Worm (Caenorhabditis elegans) whole organism, L4 larva: ENCODE data around the gene C26B2.7.

Source experiments
- D1046.2 ChIP-seq: fragments of 200-800 bp; sonication (Bioruptor generic); IDR thresholded peaks from 2 replicates; pipeline ENCODE4 v1.3.6; 2022; ENCODE audit warnings: missing genetic modification characterization, missing compliant biosample characterization
- F26F4.8 ChIP-seq: fragments of 200-800 bp; sonication (Bioruptor generic); conservative IDR thresholded peaks from 2 replicates; pipeline ENCODE4 v1.3.6; 2022; ENCODE audit warnings: missing genetic modification characterization, missing compliant biosample characterization
- F37D6.2 ChIP-seq: sonication (generic microtip); optimal IDR thresholded peaks from 2 replicates; lab custom pipeline; 2016; ENCODE audit warnings: mild to moderate bottlenecking, missing genetic modification characterization, missing compliant biosample characterization
- R02D3.7 ChIP-seq: fragments of 150-350 bp; sonication (generic microtip); optimal IDR thresholded peaks from 3 replicates; lab custom pipeline; 2014; ENCODE audit warnings: missing biosample characterization, missing genetic modification characterization
- T20F7.1 ChIP-seq: fragments of 200-800 bp; sonication (Bioruptor generic); optimal IDR thresholded peaks from 2 replicates; lab custom pipeline; 2018; ENCODE audit warnings: mild to moderate bottlenecking, missing genetic modification characterization, missing compliant biosample characterization
- ZK337.2 ChIP-seq: fragments of 200-800 bp; sonication (Bioruptor generic); IDR thresholded peaks from 2 replicates; pipeline ENCODE4 v1.3.6; 2022; ENCODE audit warnings: missing genetic modification reagents, missing genetic modification characterization, missing compliant biosample characterization
- aha-1 ChIP-seq: fragments of 150-350 bp; peaks from one replicate; lab custom pipeline; 2014; ENCODE audit warnings: missing biosample characterization, missing genetic modification characterization
- ama-1 ChIP-seq: fragments of 150-350 bp; optimal IDR thresholded peaks from 2 replicates; lab custom pipeline; 2014; ENCODE audit warnings: inconsistent platforms, mixed read lengths
- ceh-20 ChIP-seq: fragments of 200-800 bp; sonication (Bioruptor generic); IDR thresholded peaks from 2 replicates; pipeline ENCODE4 v1.3.6; 2022; ENCODE audit warnings: missing genetic modification reagents, missing genetic modification characterization, missing compliant biosample characterization
- ceh-44 ChIP-seq: fragments of 200-800 bp; sonication (Bioruptor generic); IDR thresholded peaks from 2 replicates; pipeline ENCODE4 v1.3.6; 2022; ENCODE audit warnings: missing genetic modification reagents, missing genetic modification characterization, missing compliant biosample characterization
- ceh-82 ChIP-seq: sonication (generic microtip); optimal IDR thresholded peaks from 2 replicates; lab custom pipeline; 2017; ENCODE audit warnings: missing biosample characterization, missing genetic modification characterization
- cey-2 ChIP-seq: sonication (generic microtip); optimal IDR thresholded peaks from 3 replicates; lab custom pipeline; 2017; ENCODE audit warnings: missing genetic modification characterization, mild to moderate bottlenecking, missing compliant biosample characterization, antibody characterized with exemption, borderline replicate concordance; ENCODE audit not compliant: insufficient read depth
- daf-12 ChIP-seq: fragments of 150-350 bp; optimal IDR thresholded peaks from 2 replicates; lab custom pipeline; 2014; ENCODE audit warnings: missing biosample characterization, missing genetic modification reagents, missing genetic modification characterization
- dmd-6 ChIP-seq: fragments of 200-800 bp; sonication (Bioruptor generic); IDR thresholded peaks from 2 replicates; pipeline ENCODE4 v1.3.6; 2022; ENCODE audit warnings: missing genetic modification reagents, missing genetic modification characterization, missing compliant biosample characterization
- dmd-9 ChIP-seq: fragments of 200-800 bp; sonication (Bioruptor generic); IDR thresholded peaks from 2 replicates; pipeline ENCODE4 v1.3.6; 2022; ENCODE audit warnings: missing genetic modification reagents, missing genetic modification characterization, missing compliant biosample characterization
- dpl-1 ChIP-seq: fragments of 150-350 bp; optimal IDR thresholded peaks from 2 replicates; lab custom pipeline; 2014; ENCODE audit warnings: missing biosample characterization, missing genetic modification reagents, missing genetic modification characterization
- duxl-1 ChIP-seq: sonication (generic microtip); optimal IDR thresholded peaks from 2 replicates; lab custom pipeline; 2016; ENCODE audit warnings: mild to moderate bottlenecking, missing genetic modification characterization, moderate library complexity, missing compliant biosample characterization; ENCODE audit not compliant: poor library complexity
- dve-1 ChIP-seq: sonication (generic microtip); optimal IDR thresholded peaks from 2 replicates; lab custom pipeline; 2017; ENCODE audit warnings: antibody characterized with exemption, mild to moderate bottlenecking, missing genetic modification characterization, missing compliant biosample characterization; ENCODE audit not compliant: insufficient read depth
- egl-27 ChIP-seq: sonication (generic microtip); optimal IDR thresholded peaks from 3 replicates; lab custom pipeline; 2017; ENCODE audit warnings: missing biosample characterization, missing genetic modification reagents, missing genetic modification characterization
- hlh-11 ChIP-seq: fragments of 200-800 bp; sonication (Bioruptor generic); optimal IDR thresholded peaks from 2 replicates; lab custom pipeline; 2018; ENCODE audit warnings: mild to moderate bottlenecking, missing genetic modification characterization, missing compliant biosample characterization
- lin-39 ChIP-seq: fragments of 150-350 bp; optimal IDR thresholded peaks from 2 replicates; lab custom pipeline; 2014; ENCODE audit warnings: missing biosample characterization, missing genetic modification reagents, missing genetic modification characterization
- lir-3 ChIP-seq: sonication (generic microtip); optimal IDR thresholded peaks from 2 replicates; lab custom pipeline; 2016; ENCODE audit warnings: mild to moderate bottlenecking, missing genetic modification characterization, missing compliant biosample characterization
- lsy-2 ChIP-seq, 2 experiments: fragments of 150-350 bp in 1 of 2; sonication (generic microtip) in 1 of 2; optimal IDR thresholded peaks; 2 replicates each; lab custom pipeline; 2014 to 2017; ENCODE audit warnings: missing biosample characterization in 2 of 2, missing genetic modification characterization in 2 of 2
- mdl-1 ChIP-seq, 2 experiments: fragments of 150-350 bp in 1 of 2; sonication (generic microtip) in 1 of 2; optimal IDR thresholded peaks; 2 replicates each; lab custom pipeline; 2014 to 2017; ENCODE audit warnings: missing biosample characterization in 2 of 2, missing genetic modification characterization in 2 of 2
- mdt-29 ChIP-seq: fragments of 200-800 bp; sonication (Bioruptor generic); IDR thresholded peaks from 2 replicates; pipeline ENCODE4 v1.3.6; 2022; ENCODE audit warnings: missing genetic modification reagents, missing genetic modification characterization, missing compliant biosample characterization
- mxl-2 ChIP-seq: fragments of 200-800 bp; sonication (Bioruptor generic); conservative IDR thresholded peaks from 2 replicates; pipeline ENCODE4 v1.3.6; 2022; ENCODE audit warnings: missing genetic modification reagents, missing genetic modification characterization, missing compliant biosample characterization
- mxl-3 ChIP-seq: fragments of 200-800 bp; sonication (Bioruptor generic); optimal IDR thresholded peaks from 2 replicates; lab custom pipeline; 2018; ENCODE audit warnings: mild to moderate bottlenecking, missing genetic modification characterization, missing compliant biosample characterization
- nhr-10 ChIP-seq: fragments of 150-350 bp; optimal IDR thresholded peaks from 2 replicates; lab custom pipeline; 2014; ENCODE audit warnings: missing biosample characterization, missing genetic modification characterization
- nhr-102 ChIP-seq: sonication (generic microtip); optimal IDR thresholded peaks from 2 replicates; lab custom pipeline; 2016; ENCODE audit warnings: mild to moderate bottlenecking, missing genetic modification characterization, moderate library complexity, missing compliant biosample characterization
- nhr-28 ChIP-seq: fragments of 150-350 bp; optimal IDR thresholded peaks from 2 replicates; lab custom pipeline; 2014; ENCODE audit warnings: missing biosample characterization, missing genetic modification characterization
- nhr-42 ChIP-seq: fragments of 200-800 bp; sonication (Bioruptor generic); IDR thresholded peaks from 2 replicates; pipeline ENCODE4 v1.3.6; 2022; ENCODE audit warnings: missing genetic modification characterization, missing compliant biosample characterization
- nhr-6 ChIP-seq: fragments of 150-350 bp; optimal IDR thresholded peaks from 2 replicates; lab custom pipeline; 2014; ENCODE audit warnings: missing biosample characterization, missing genetic modification characterization
- nhr-76 ChIP-seq: fragments of 150-350 bp; optimal IDR thresholded peaks from 2 replicates; lab custom pipeline; 2014; ENCODE audit warnings: missing biosample characterization, missing genetic modification characterization
- php-3 ChIP-seq: fragments of 200-800 bp; sonication (Bioruptor generic); IDR thresholded peaks from 2 replicates; pipeline ENCODE4 v1.3.6; 2022; ENCODE audit warnings: missing genetic modification reagents, missing genetic modification characterization, missing compliant biosample characterization
- pqm-1 ChIP-seq: sonication (generic microtip); optimal IDR thresholded peaks from 2 replicates; lab custom pipeline; 2017; ENCODE audit warnings: missing biosample characterization, missing genetic modification characterization
- sdz-12 ChIP-seq: fragments of 200-800 bp; sonication (Bioruptor generic); optimal IDR thresholded peaks from 2 replicates; lab custom pipeline; 2018; ENCODE audit warnings: mild to moderate bottlenecking, missing genetic modification characterization, missing compliant biosample characterization
- set-16 ChIP-seq: fragments of 200-800 bp; sonication (Bioruptor generic); IDR thresholded peaks from 2 replicates; pipeline ENCODE4 v1.3.6; 2022; ENCODE audit warnings: missing genetic modification reagents, missing genetic modification characterization, missing compliant biosample characterization
- skn-1 ChIP-seq: fragments of 150-350 bp; optimal IDR thresholded peaks from 2 replicates; lab custom pipeline; 2014; ENCODE audit warnings: missing biosample characterization, missing genetic modification characterization
- snpc-1.2 ChIP-seq: fragments of 200-800 bp; sonication (Bioruptor generic); IDR thresholded peaks from 2 replicates; pipeline ENCODE4 v1.3.6; 2022; ENCODE audit warnings: missing genetic modification reagents, missing genetic modification characterization, missing compliant biosample characterization
- tag-97 ChIP-seq: fragments of 200-800 bp; sonication (Bioruptor generic); IDR thresholded peaks from 2 replicates; pipeline ENCODE4 v1.3.6; 2022; ENCODE audit warnings: missing genetic modification characterization, missing compliant biosample characterization
- tra-1 ChIP-seq: fragments of 200-800 bp; sonication (Bioruptor generic); IDR thresholded peaks from 2 replicates; pipeline ENCODE4 v1.3.6; 2022; ENCODE audit warnings: missing genetic modification reagents, missing genetic modification characterization, missing compliant biosample characterization
- unc-62 ChIP-seq, 3 experiments: fragments of 150-350 bp in 1 of 3; sonication (generic microtip); optimal IDR thresholded peaks in 2 of 3; peaks in 1 of 3; 1 replicate in 1 of 3; 2 replicates in 2 of 3; lab custom pipeline; 2014 to 2017; ENCODE audit warnings: missing biosample characterization in 3 of 3, missing genetic modification characterization in 3 of 3, missing genetic modification reagents in 3 of 3, missing genotype in 1 of 3
- zfp-2 ChIP-seq: sonication (generic microtip); optimal IDR thresholded peaks from 2 replicates; lab custom pipeline; 2016; ENCODE audit warnings: mild to moderate bottlenecking, missing genetic modification characterization, missing compliant biosample characterization
- zip-11 ChIP-seq: fragments of 200-800 bp; sonication (Bioruptor generic); IDR thresholded peaks from 2 replicates; pipeline ENCODE4 v1.3.6; 2022; ENCODE audit warnings: missing genetic modification characterization, missing compliant biosample characterization
- zip-2 ChIP-seq: fragments of 150-350 bp; optimal IDR thresholded peaks from 2 replicates; lab custom pipeline; 2014; ENCODE audit warnings: missing biosample characterization, missing genetic modification characterization

Gene C26B2.7

DNA sequence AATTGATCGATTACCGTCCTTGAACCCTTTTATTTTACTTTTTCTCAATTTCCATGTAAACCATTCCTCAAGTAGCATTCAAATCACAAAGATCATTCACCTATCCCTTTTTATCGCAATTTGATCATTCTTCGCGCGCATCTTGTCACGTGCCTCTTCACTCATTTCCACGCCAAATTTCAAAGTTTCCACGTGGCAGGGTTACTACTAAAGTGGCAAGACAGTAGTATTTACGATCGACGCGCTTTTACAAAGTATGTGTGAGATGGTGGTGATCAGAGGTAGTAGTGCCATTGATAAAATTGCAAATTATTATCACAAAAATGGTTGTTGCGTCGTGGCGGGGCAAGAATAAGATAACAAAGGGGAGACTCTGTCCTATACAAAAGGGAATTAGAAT is 12.3 kb downstream of the C26B2.7 start (continued):
- TF ChIP-seq tag-97 (GFP tag; lab: Robert Waterston, UW) (no peak), snpc-1.2 (GFP tag; lab: Robert Waterston, UW) (no peak), ceh-20 (GFP tag; lab: Robert Waterston, UW) (peak; percentile 37), tra-1 (GFP tag; lab: Robert Waterston, UW) (peak; percentile 67), cey-2 (peak; percentile 72), zip-11 (GFP tag; lab: Robert Waterston, UW) (no peak), mxl-2 (no peak), set-16 (GFP tag; lab: Robert Waterston, UW) (no peak), skn-1 (no peak), egl-27 (tag; lab: Kevin White, UChicago) (no peak)

ce11 chrIV:8029413-8029812 is 13.3 kb downstream of the C26B2.7 start, which contains the start of gene nhr-31:
Gene nhr-31, minus strand, starts transcription at chrIV:8029513.
- TF ChIP-seq zfp-2 (no peak), pqm-1 (tag; lab: Kevin White, UChicago) (no peak), unc-62 (GFP tag; optimal IDR thresholded peaks at IDR 0.05 in 1 of 2; lab: Kevin White, UChicago) (no peak), unc-62 (tag; optimal IDR thresholded peaks at IDR 0.05; lab: Kevin White, UChicago) (no peak), ceh-20 (GFP tag; lab: Robert Waterston, UW) (no peak), lsy-2 (tag; optimal IDR thresholded peaks at IDR 0.05; lab: Kevin White, UChicago) (no peak), ama-1 (lab: Kevin White, UChicago) (no peak), mdt-29 (no peak), aha-1 (tag; lab: Kevin White, UChicago) (no peak), mdl-1 (tag; optimal IDR thresholded peaks at IDR 0.05; lab: Kevin White, UChicago) (no peak), zip-2 (tag; lab: Kevin White, UChicago) (no peak), mxl-2 (no peak), D1046.2 (GFP tag; lab: Robert Waterston, UW) (no peak), F26F4.8 (GFP tag; lab: Robert Waterston, UW) (no peak)

DNA sequence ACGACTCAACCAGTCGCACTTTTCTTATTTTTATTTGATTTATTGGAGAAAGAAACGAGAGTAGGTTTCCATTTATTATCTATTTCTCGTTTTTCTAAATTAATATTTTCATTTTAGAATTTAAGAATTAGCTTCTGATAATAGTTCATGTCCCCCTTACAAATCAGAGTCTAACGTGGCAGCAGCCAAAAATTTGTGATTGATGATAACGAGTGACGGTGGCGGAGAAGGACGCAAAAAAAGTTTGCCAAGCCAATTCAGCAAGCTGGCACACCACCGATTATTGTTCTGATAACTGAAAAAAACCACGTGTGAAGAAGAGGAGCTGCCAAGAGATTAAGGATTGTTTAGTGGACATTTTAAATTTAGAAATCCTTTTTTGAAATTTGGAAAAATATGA is 14.0 kb downstream of the C26B2.7 start:
- TF ChIP-seq dmd-9 (no peak), lin-39 (tag; lab: Kevin White, UChicago) (no peak), daf-12 (tag; lab: Kevin White, UChicago) (no peak), mdl-1 (tag; optimal IDR thresholded peaks at IDR 0.05; lab: Kevin White, UChicago) (peak in 1 of 2 experiments; percentile 26), nhr-28 (tag; lab: Kevin White, UChicago) (peak; percentile 13), dve-1 (peak; percentile 61), hlh-11 (tag; lab: Kevin White, UChicago) (peak; percentile 62), aha-1 (tag; lab: Kevin White, UChicago) (peak; percentile 48), dmd-6 (peak; percentile 81), mxl-3 (peak; percentile 55), pqm-1 (tag; lab: Kevin White, UChicago) (peak; percentile 97)

- TF ChIP-seq R02D3.7 (tag; lab: Kevin White, UChicago): no peak
- TF ChIP-seq ceh-82: no peak
- TF ChIP-seq ceh-44: no peak
- TF ChIP-seq T20F7.1 (GFP tag; lab: Kevin White, UChicago): peak; percentile 33
- peak; percentile 56 for TF ChIP-seq nhr-102 (tag; lab: Kevin White, UChicago)
- no peak for TF ChIP-seq sdz-12 (GFP tag; lab: Kevin White, UChicago)
- TF ChIP-seq nhr-76 (tag; lab: Kevin White, UChicago): no peak
- TF ChIP-seq dpl-1 (GFP tag; lab: Kevin White, UChicago): no peak
- no peak for TF ChIP-seq F37D6.2
- TF ChIP-seq hlh-11 (tag; lab: Kevin White, UChicago): peak; percentile 88
- TF ChIP-seq dve-1: peak; percentile 81
- no peak for TF ChIP-seq nhr-42 (GFP tag; lab: Robert Waterston, UW)
- TF ChIP-seq lir-3 (tag; lab: Kevin White, UChicago): no peak
- TF ChIP-seq nhr-10 (tag; lab: Kevin White, UChicago): peak; percentile 24
- no peak for TF ChIP-seq ZK337.2 (GFP tag; lab: Robert Waterston, UW)
- no peak for TF ChIP-seq nhr-6 (tag; lab: Kevin White, UChicago)
- TF ChIP-seq duxl-1 (tag; lab: Kevin White, UChicago): no peak
- 0 out of 2 replicates have a peak, but pooled peaks have one; percentile 34 for TF ChIP-seq php-3 (GFP tag; lab: Robert Waterston, UW)
- peak in 1 of 2 experiments; percentile 15 for TF ChIP-seq lsy-2 (tag; optimal IDR thresholded peaks at IDR 0.05; lab: Kevin White, UChicago)
These were observed 16.3 kb downstream of the C26B2.7 start for ce11 chrIV:8032135-8032915.
